Worm (Caenorhabditis elegans) whole organism, L4 larva: ENCODE data around the gene nhr-121.

Source experiments
- F49E8.2 ChIP-seq: sonication (generic microtip); optimal IDR thresholded peaks from 2 replicates; lab custom pipeline; 2016; ENCODE audit warnings: missing compliant biosample characterization, mild to moderate bottlenecking, missing genetic modification characterization, borderline replicate concordance
- arid-1 ChIP-seq: fragments of 200-800 bp; sonication (Bioruptor generic); conservative IDR thresholded peaks from 2 replicates; pipeline ENCODE4 v1.3.6; 2022; ENCODE audit warnings: missing genetic modification reagents, missing genetic modification characterization, missing compliant biosample characterization
- ceh-28 ChIP-seq: fragments of 150-350 bp; optimal IDR thresholded peaks from 2 replicates; lab custom pipeline; 2014; ENCODE audit warnings: missing biosample characterization, missing genetic modification reagents, missing genetic modification characterization
- ceh-44 ChIP-seq: fragments of 200-800 bp; sonication (Bioruptor generic); IDR thresholded peaks from 2 replicates; pipeline ENCODE4 v1.3.6; 2022; ENCODE audit warnings: missing genetic modification reagents, missing genetic modification characterization, missing compliant biosample characterization
- ceh-62 ChIP-seq: sonication (generic microtip); optimal IDR thresholded peaks from 2 replicates; lab custom pipeline; 2017; ENCODE audit warnings: missing biosample characterization, missing genetic modification characterization
- ces-1 ChIP-seq: fragments of 150-350 bp; sonication (generic microtip); optimal IDR thresholded peaks from 4 replicates; lab custom pipeline; 2014; ENCODE audit warnings: missing biosample characterization, missing genetic modification reagents, missing genetic modification characterization
- cey-2 ChIP-seq: sonication (generic microtip); optimal IDR thresholded peaks from 3 replicates; lab custom pipeline; 2017; ENCODE audit warnings: missing genetic modification characterization, mild to moderate bottlenecking, missing compliant biosample characterization, antibody characterized with exemption, borderline replicate concordance; ENCODE audit not compliant: insufficient read depth
- daf-19 ChIP-seq: fragments of 200-800 bp; sonication (Bioruptor generic); conservative IDR thresholded peaks from 2 replicates; pipeline ENCODE4 v1.3.6; 2022; ENCODE audit warnings: missing genetic modification characterization, missing compliant biosample characterization
- dmd-6 ChIP-seq: fragments of 200-800 bp; sonication (Bioruptor generic); IDR thresholded peaks from 2 replicates; pipeline ENCODE4 v1.3.6; 2022; ENCODE audit warnings: missing genetic modification reagents, missing genetic modification characterization, missing compliant biosample characterization
- dpl-1 ChIP-seq: fragments of 150-350 bp; optimal IDR thresholded peaks from 2 replicates; lab custom pipeline; 2014; ENCODE audit warnings: missing biosample characterization, missing genetic modification reagents, missing genetic modification characterization
- dve-1 ChIP-seq: sonication (generic microtip); optimal IDR thresholded peaks from 2 replicates; lab custom pipeline; 2017; ENCODE audit warnings: antibody characterized with exemption, mild to moderate bottlenecking, missing genetic modification characterization, missing compliant biosample characterization; ENCODE audit not compliant: insufficient read depth
- egl-43 ChIP-seq: fragments of 200-800 bp; sonication (Bioruptor generic); IDR thresholded peaks from 2 replicates; pipeline ENCODE4 v1.3.6; 2022; ENCODE audit warnings: missing genetic modification reagents, missing genetic modification characterization, missing compliant biosample characterization
- gei-8 ChIP-seq: fragments of 200-800 bp; sonication (Bioruptor generic); optimal IDR thresholded peaks from 2 replicates; lab custom pipeline; 2018; ENCODE audit warnings: mild to moderate bottlenecking, missing genetic modification characterization, missing compliant biosample characterization
- hlh-11 ChIP-seq: fragments of 200-800 bp; sonication (Bioruptor generic); optimal IDR thresholded peaks from 2 replicates; lab custom pipeline; 2018; ENCODE audit warnings: mild to moderate bottlenecking, missing genetic modification characterization, missing compliant biosample characterization
- hlh-30 ChIP-seq: sonication (generic microtip); optimal IDR thresholded peaks from 2 replicates; lab custom pipeline; 2017; ENCODE audit warnings: antibody characterized with exemption, mild to moderate bottlenecking, missing genetic modification characterization, missing compliant biosample characterization; ENCODE audit not compliant: insufficient read depth
- lim-7 ChIP-seq: fragments of 200-800 bp; sonication (Bioruptor generic); IDR thresholded peaks from 2 replicates; pipeline ENCODE4 v1.3.6; 2022; ENCODE audit warnings: missing genetic modification characterization, missing compliant biosample characterization
- lin-15B ChIP-seq: fragments of 150-350 bp; sonication (generic microtip); optimal IDR thresholded peaks from 3 replicates; lab custom pipeline; 2014; ENCODE audit warnings: missing biosample characterization, missing genetic modification characterization
- lsy-2 ChIP-seq, 2 experiments: fragments of 150-350 bp in 1 of 2; sonication (generic microtip) in 1 of 2; optimal IDR thresholded peaks; 2 replicates each; lab custom pipeline; 2014 to 2017; ENCODE audit warnings: missing biosample characterization in 2 of 2, missing genetic modification characterization in 2 of 2
- mdl-1 ChIP-seq, 2 experiments: fragments of 150-350 bp in 1 of 2; sonication (generic microtip) in 1 of 2; optimal IDR thresholded peaks; 2 replicates each; lab custom pipeline; 2014 to 2017; ENCODE audit warnings: missing biosample characterization in 2 of 2, missing genetic modification characterization in 2 of 2
- mep-1 ChIP-seq: fragments of 150-350 bp; sonication (generic microtip); optimal IDR thresholded peaks from 3 replicates; lab custom pipeline; 2014; ENCODE audit warnings: missing biosample characterization, missing genetic modification characterization
- mxl-2 ChIP-seq: fragments of 200-800 bp; sonication (Bioruptor generic); conservative IDR thresholded peaks from 2 replicates; pipeline ENCODE4 v1.3.6; 2022; ENCODE audit warnings: missing genetic modification reagents, missing genetic modification characterization, missing compliant biosample characterization
- mxl-3 ChIP-seq: fragments of 200-800 bp; sonication (Bioruptor generic); optimal IDR thresholded peaks from 2 replicates; lab custom pipeline; 2018; ENCODE audit warnings: mild to moderate bottlenecking, missing genetic modification characterization, missing compliant biosample characterization
- nhr-10 ChIP-seq: fragments of 150-350 bp; optimal IDR thresholded peaks from 2 replicates; lab custom pipeline; 2014; ENCODE audit warnings: missing biosample characterization, missing genetic modification characterization
- nhr-237 ChIP-seq: sonication (generic microtip); optimal IDR thresholded peaks from 2 replicates; lab custom pipeline; 2017; ENCODE audit warnings: missing biosample characterization, missing genetic modification characterization
- nhr-42 ChIP-seq: fragments of 200-800 bp; sonication (Bioruptor generic); IDR thresholded peaks from 2 replicates; pipeline ENCODE4 v1.3.6; 2022; ENCODE audit warnings: missing genetic modification characterization, missing compliant biosample characterization
- nhr-48 ChIP-seq: sonication (generic microtip); optimal IDR thresholded peaks from 2 replicates; lab custom pipeline; 2016; ENCODE audit warnings: mild to moderate bottlenecking, missing genetic modification characterization, missing compliant biosample characterization
- nhr-6 ChIP-seq: fragments of 150-350 bp; optimal IDR thresholded peaks from 2 replicates; lab custom pipeline; 2014; ENCODE audit warnings: missing biosample characterization, missing genetic modification characterization
- pha-4 ChIP-seq, 2 experiments: fragments of 150-350 bp in 1 of 2; fragments of 200-800 bp in 1 of 2; sonication (Bioruptor generic) in 1 of 2; IDR thresholded peaks in 1 of 2; optimal IDR thresholded peaks in 1 of 2; 2 replicates each; pipeline versions ENCODE4 v1.3.6 to Lab custom; 2014 to 2022; ENCODE audit warnings: missing genetic modification characterization in 2 of 2, missing genetic modification reagents in 2 of 2, missing biosample characterization in 1 of 2, missing compliant biosample characterization in 1 of 2
- saeg-2 ChIP-seq: fragments of 200-800 bp; sonication (Bioruptor generic); IDR thresholded peaks from 2 replicates; pipeline ENCODE4 v1.3.6; 2022; ENCODE audit warnings: missing genetic modification reagents, missing genetic modification characterization, missing compliant biosample characterization
- skn-1 ChIP-seq: fragments of 150-350 bp; optimal IDR thresholded peaks from 2 replicates; lab custom pipeline; 2014; ENCODE audit warnings: missing biosample characterization, missing genetic modification characterization
- tra-1 ChIP-seq: fragments of 200-800 bp; sonication (Bioruptor generic); IDR thresholded peaks from 2 replicates; pipeline ENCODE4 v1.3.6; 2022; ENCODE audit warnings: missing genetic modification reagents, missing genetic modification characterization, missing compliant biosample characterization
- unc-39 ChIP-seq: sonication (generic microtip); optimal IDR thresholded peaks from 2 replicates; lab custom pipeline; 2017; ENCODE audit warnings: missing biosample characterization, missing genetic modification characterization
- unc-62 ChIP-seq, 3 experiments: fragments of 150-350 bp in 1 of 3; sonication (generic microtip); optimal IDR thresholded peaks in 2 of 3; peaks in 1 of 3; 1 replicate in 1 of 3; 2 replicates in 2 of 3; lab custom pipeline; 2014 to 2017; ENCODE audit warnings: missing biosample characterization in 3 of 3, missing genetic modification characterization in 3 of 3, missing genetic modification reagents in 3 of 3, missing genotype in 1 of 3

The nhr-121 gene

ce11 chrIII:2418159-2418658 lies 36.4 kb downstream of the nhr-121 start, which contains the start of the genes W04B5.5 and W04B5.3 (continued):
- peak in 1 of 2 experiments; percentile 51 for TF ChIP-seq mdl-1 (tag; optimal IDR thresholded peaks at IDR 0.05; lab: Kevin White, UChicago)
- no peak for TF ChIP-seq ces-1 (GFP tag; lab: Kevin White, UChicago)
- peak in 1 of 2 experiments; percentile 63 for TF ChIP-seq unc-62 (GFP tag; optimal IDR thresholded peaks at IDR 0.05 in 1 of 2; lab: Kevin White, UChicago)
- TF ChIP-seq unc-62 (tag; optimal IDR thresholded peaks at IDR 0.05; lab: Kevin White, UChicago): no peak
- TF ChIP-seq pha-4 (GFP tag; IDR thresholded peaks at IDR 0.05; lab: Robert Waterston, UW): peak; percentile 60
- no peak for TF ChIP-seq pha-4 (tag; optimal IDR thresholded peaks at IDR 0.05; lab: Kevin White, UChicago)
- TF ChIP-seq nhr-48 (tag; lab: Kevin White, UChicago): no peak
- no peak for TF ChIP-seq lin-15B (tag; lab: Kevin White, UChicago)
- no peak for TF ChIP-seq ceh-62 (tag; lab: Kevin White, UChicago)
- no peak for TF ChIP-seq cey-2 (tag; lab: Kevin White, UChicago)
- TF ChIP-seq ceh-44 (GFP tag; lab: Robert Waterston, UW): no peak
- peak; percentile 57 for TF ChIP-seq hlh-11 (tag; lab: Kevin White, UChicago)
- TF ChIP-seq daf-19 (GFP tag; lab: Robert Waterston, UW): no peak
- TF ChIP-seq nhr-6 (tag; lab: Kevin White, UChicago): peak; percentile 9
- TF ChIP-seq F49E8.2: no peak
- no peak for TF ChIP-seq tra-1 (GFP tag; lab: Robert Waterston, UW)
- no peak for TF ChIP-seq unc-39 (tag; lab: Kevin White, UChicago)
- peak; percentile 37 for TF ChIP-seq mep-1 (tag; lab: Kevin White, UChicago)
- peak; percentile 67 for TF ChIP-seq dve-1 (tag; lab: Kevin White, UChicago)
- peak; percentile 20 for TF ChIP-seq mxl-3 (GFP tag; lab: Kevin White, UChicago)
- TF ChIP-seq lim-7: no peak
- no peak for TF ChIP-seq skn-1 (tag; lab: Kevin White, UChicago)
- TF ChIP-seq egl-43 (GFP tag; lab: Robert Waterston, UW): no peak
- peak in 1 of 2 experiments; percentile 62 for TF ChIP-seq lsy-2 (tag; optimal IDR thresholded peaks at IDR 0.05; lab: Kevin White, UChicago)
- no peak for TF ChIP-seq nhr-10 (tag; lab: Kevin White, UChicago)
- TF ChIP-seq mxl-2 (GFP tag; lab: Robert Waterston, UW): no peak
- no peak for TF ChIP-seq gei-8 (GFP tag; lab: Kevin White, UChicago)
- TF ChIP-seq hlh-30 (tag; lab: Kevin White, UChicago): peak; percentile 41
- TF ChIP-seq arid-1 (GFP tag; lab: Robert Waterston, UW): no peak
- peak; percentile 94 for TF ChIP-seq dpl-1 (GFP tag; lab: Kevin White, UChicago)
- TF ChIP-seq dmd-6 (GFP tag; lab: Robert Waterston, UW): peak; percentile 59
- TF ChIP-seq nhr-237: no peak
- no peak for TF ChIP-seq saeg-2 (GFP tag; lab: Robert Waterston, UW)

- TF ChIP-seq nhr-42 (GFP tag; lab: Robert Waterston, UW) (no peak), ceh-28 (tag; lab: Kevin White, UChicago) (peak; percentile 93)
These were observed 43.6 kb downstream of the nhr-121 start, which contains the start of gene mrpl-30 for ce11 chrIII:2410925-2411450. Gene mrpl-30, minus strand, starts transcription at chrIII:2410975.
